Worm (Caenorhabditis elegans) whole organism, L2 larva: Measurements from ENCODE around the gene nhr-57.

Source experiments
- ama-1 ChIP-seq: fragments of 150-350 bp; optimal IDR thresholded peaks from 2 replicates; lab custom pipeline; 2018; ENCODE audit warnings: inconsistent platforms
- nhr-129 ChIP-seq: fragments of 150-350 bp; optimal IDR thresholded peaks from 2 replicates; lab custom pipeline; 2014; ENCODE audit warnings: missing biosample characterization, missing genetic modification characterization
- nhr-23 ChIP-seq: fragments of 150-350 bp; optimal IDR thresholded peaks from 2 replicates; lab custom pipeline; 2014; ENCODE audit warnings: missing biosample characterization, missing genetic modification reagents, missing genetic modification characterization
- ztf-11 ChIP-seq: sonication (generic microtip); optimal IDR thresholded peaks from 2 replicates; lab custom pipeline; 2017; ENCODE audit warnings: missing biosample characterization, missing genetic modification characterization

- TF ChIP-seq ztf-11 (no peak), ama-1 (lab: Kevin White, UChicago) (no peak), nhr-23 (tag; lab: Kevin White, UChicago) (no peak), nhr-129 (no peak)
These were observed 50.0 kb downstream of the nhr-57 start for ce11 chrV:4181727-4182126.
